Fruit fly (Drosophila melanogaster): Measurements from ENCODE around the gene RpL26.

DNA sequence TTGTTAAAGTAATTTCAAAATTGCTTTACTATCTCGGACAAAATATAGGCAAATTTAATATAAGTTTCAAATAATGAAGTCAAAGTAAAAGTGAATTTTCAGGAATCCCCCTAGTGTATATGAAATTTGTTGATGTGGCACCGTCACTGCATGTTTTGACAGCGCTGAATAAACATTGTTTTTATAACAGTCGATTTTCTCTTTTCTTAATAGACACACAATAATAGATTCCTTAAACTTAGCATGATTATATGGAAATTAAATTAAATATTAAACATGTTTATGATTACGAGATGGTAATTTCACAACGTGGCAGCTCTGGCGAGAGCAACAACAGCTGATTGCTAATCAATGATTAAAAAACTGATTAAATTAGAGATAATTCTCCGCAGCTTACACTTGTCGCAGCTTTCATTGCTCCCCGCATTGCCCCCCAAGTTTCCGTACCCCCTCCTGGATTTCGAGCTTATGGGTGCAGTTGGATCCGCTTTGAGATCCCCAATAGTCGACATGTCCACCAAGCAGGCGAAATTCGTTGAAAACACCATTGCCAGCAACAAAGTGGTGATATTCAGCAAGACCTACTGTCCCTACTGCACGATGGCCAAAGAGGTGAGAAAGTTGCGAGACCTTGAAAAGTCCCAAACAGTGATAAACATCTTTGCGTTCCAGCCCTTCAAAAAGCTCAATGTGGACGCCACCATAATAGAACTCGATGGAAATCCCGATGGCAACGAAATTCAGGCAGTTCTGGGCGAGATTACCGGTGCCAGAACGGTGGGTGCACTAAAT lies 29.4 kb upstream of the RpL26 start, which contains the start of gene Grx1:
- TF ChIP-seq Clk (GFP tag; optimal IDR thresholded peaks at IDR 0.05) (peak; percentile 30), kay (GFP tag; ENCODE audit: borderline replicate concordance) (no peak), ovo (GFP tag; optimal IDR thresholded peaks at IDR 0.05) (no peak), bab1 (GFP tag; optimal IDR thresholded peaks at IDR 0.05) (peak; percentile 67)

Measured in whole organism, adult.